Worm (Caenorhabditis elegans) whole organism, mixed stage, embryonic: ENCODE data around the gene ptr-18.

Experiments used
- bed-3 ChIP-seq: fragments of 200-800 bp; sonication (Bioruptor generic); optimal IDR thresholded peaks from 3 replicates; lab custom pipeline; 2018; ENCODE audit warnings: mild to moderate bottlenecking, missing genetic modification characterization, moderate library complexity, missing compliant biosample characterization
- blmp-1 ChIP-seq: fragments of 150-350 bp; optimal IDR thresholded peaks from 2 replicates; lab custom pipeline; 2014; ENCODE audit warnings: missing biosample characterization, missing genetic modification characterization
- drap-1 ChIP-seq: fragments of 200-800 bp; sonication (Bioruptor generic); optimal IDR thresholded peaks from 3 replicates; lab custom pipeline; 2018; ENCODE audit warnings: mild to moderate bottlenecking, missing genetic modification characterization, missing compliant biosample characterization
- mls-2 ChIP-seq: sonication (generic microtip); optimal IDR thresholded peaks from 2 replicates; lab custom pipeline; 2016; ENCODE audit warnings: mild to moderate bottlenecking, missing genetic modification characterization, moderate library complexity, missing compliant biosample characterization
- nhr-237 ChIP-seq: fragments of 150-350 bp; optimal IDR thresholded peaks from 2 replicates; lab custom pipeline; 2014; ENCODE audit warnings: missing biosample characterization, missing genetic modification characterization
- tbx-8 ChIP-seq: fragments of 200-800 bp; sonication (Bioruptor generic); optimal IDR thresholded peaks from 2 replicates; lab custom pipeline; 2018; ENCODE audit warnings: mild to moderate bottlenecking, missing genetic modification characterization, moderate library complexity, missing compliant biosample characterization
- unc-62 ChIP-seq: fragments of 150-350 bp; optimal IDR thresholded peaks from 2 replicates; lab custom pipeline; 2014; ENCODE audit warnings: missing biosample characterization, missing genetic modification reagents, missing genetic modification characterization
- ztf-11 ChIP-seq: fragments of 150-350 bp; optimal IDR thresholded peaks from 2 replicates; lab custom pipeline; 2014; ENCODE audit warnings: missing biosample characterization, missing genetic modification characterization

DNA sequence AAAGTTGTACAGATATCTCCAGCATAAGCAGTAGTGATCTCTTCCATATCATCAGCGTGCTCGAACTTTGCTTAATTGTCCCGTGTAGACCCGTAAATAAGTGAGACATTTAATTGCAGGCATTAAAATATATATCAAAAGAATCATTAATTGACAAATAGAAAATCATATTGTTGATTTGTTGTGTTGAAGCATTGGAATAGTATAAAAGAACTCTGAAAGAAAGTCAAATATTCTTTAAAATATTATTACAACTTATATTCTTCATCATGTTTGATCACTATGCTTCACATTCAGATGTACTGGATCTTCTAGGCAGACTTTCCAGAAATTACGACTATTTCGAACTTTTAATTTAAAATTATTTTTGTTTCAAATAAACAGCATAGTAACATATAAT, 39.8 kb upstream of the ptr-18 start, which contains the start of gene F58G1.8:
- TF ChIP-seq nhr-237 (tag; lab: Kevin White, UChicago) (no peak), mls-2 (tag; lab: Kevin White, UChicago) (no peak), ztf-11 (no peak), blmp-1 (tag; lab: Kevin White, UChicago) (no peak), unc-62 (GFP tag; lab: Kevin White, UChicago) (no peak), tbx-8 (GFP tag; lab: Kevin White, UChicago) (no peak), bed-3 (GFP tag; lab: Kevin White, UChicago) (no peak), drap-1 (no peak)
